Worm (Caenorhabditis elegans) whole organism, L2 larva: ENCODE results near the gene sri-19.

Experiments used
- ama-1 ChIP-seq: fragments of 150-350 bp; optimal IDR thresholded peaks from 2 replicates; lab custom pipeline; 2018; ENCODE audit warnings: inconsistent platforms
- dmd-4 ChIP-seq: sonication (generic microtip); optimal IDR thresholded peaks from 2 replicates; lab custom pipeline; 2017; ENCODE audit warnings: missing biosample characterization, missing genetic modification characterization
- elt-1 ChIP-seq: fragments of 150-350 bp; optimal IDR thresholded peaks from 2 replicates; lab custom pipeline; 2014; ENCODE audit warnings: missing biosample characterization, missing genetic modification characterization
- nhr-129 ChIP-seq: fragments of 150-350 bp; optimal IDR thresholded peaks from 2 replicates; lab custom pipeline; 2014; ENCODE audit warnings: missing biosample characterization, missing genetic modification characterization
- skn-1 ChIP-seq: sonication (generic microtip); optimal IDR thresholded peaks from 2 replicates; lab custom pipeline; 2017; ENCODE audit warnings: missing biosample characterization, missing genetic modification characterization
- sma-9 ChIP-seq, 2 experiments: fragments of 150-350 bp in 1 of 2; sonication (generic microtip) in 1 of 2; optimal IDR thresholded peaks; 2 replicates each; lab custom pipeline; 2014 to 2016; ENCODE audit warnings: missing genetic modification characterization in 2 of 2, mild to moderate bottlenecking in 1 of 2, missing biosample characterization in 1 of 2, missing compliant biosample characterization in 1 of 2, missing genetic modification reagents in 1 of 2, moderate library complexity in 1 of 2
- unc-39 ChIP-seq: fragments of 150-350 bp; optimal IDR thresholded peaks from 2 replicates; lab custom pipeline; 2014; ENCODE audit warnings: missing biosample characterization, missing genetic modification characterization

- TF ChIP-seq nhr-129 (tag; lab: Kevin White, UChicago) (peak; percentile 36), unc-39 (tag; lab: Kevin White, UChicago) (no peak), ama-1 (peak; percentile 66), elt-1 (tag; lab: Kevin White, UChicago) (no peak), sma-9 (GFP tag; optimal IDR thresholded peaks at IDR 0.05; lab: Kevin White, UChicago) (peak; percentile 42), sma-9 (tag; optimal IDR thresholded peaks at IDR 0.05; lab: Kevin White, UChicago) (no peak), skn-1 (tag; lab: Kevin White, UChicago) (no peak), dmd-4 (no peak)
Observed at ce11 chrIV:10933777-10934546, 24.2 kb upstream of the sri-19 start.
